Fruit fly (Drosophila melanogaster): ENCODE measurements around the gene Saf6.
A peak's percentile ranks its signal among the peaks of the same experiment; 100 is the strongest.

Gene Saf6

DNA sequence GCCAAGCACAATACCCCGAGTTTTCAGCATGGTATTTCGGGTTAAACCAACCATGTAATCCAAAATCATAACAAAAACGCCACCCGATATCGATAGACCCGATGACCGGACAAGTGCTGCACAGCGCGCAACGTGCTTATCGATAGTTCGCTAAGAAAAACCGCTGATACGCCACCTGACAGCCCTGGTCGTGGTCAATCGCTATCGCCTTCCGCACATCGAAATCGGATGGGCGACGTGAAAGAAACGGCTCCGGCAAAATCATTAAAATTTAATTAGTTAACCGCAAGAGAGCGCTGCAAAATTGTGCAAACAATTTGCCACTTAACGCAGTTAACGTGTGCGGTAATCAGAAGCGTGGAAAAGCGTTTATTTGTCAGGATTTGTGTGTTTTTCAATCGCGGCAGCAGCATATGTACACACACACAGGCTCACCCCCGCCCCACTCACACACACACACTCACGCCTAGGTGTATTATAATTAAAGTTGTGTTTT is 10.1 kb upstream of the Saf6 start, which contains the start of the genes CG3862 and dock (continued):
- TF ChIP-seq CG4854 (GFP tag; optimal IDR thresholded peaks at IDR 0.05) (peak; percentile 40), CG14710 (tag; optimal IDR thresholded peaks at IDR 0.05) (peak; percentile 70), CG15479 (GFP tag; optimal IDR thresholded peaks at IDR 0.05) (peak; percentile 15), corto (GFP tag; optimal IDR thresholded peaks at IDR 0.05) (no peak), CG18476 (GFP tag; optimal IDR thresholded peaks at IDR 0.05) (no peak), Aef1 (GFP tag; IDR thresholded peaks at IDR 0.05) (peak; percentile 33; the same call in 2 of the 3 replicates), MESR4 (GFP tag; optimal IDR thresholded peaks at IDR 0.05) (peak; percentile 96), CG16779 (GFP tag; IDR thresholded peaks at IDR 0.05) (no peak), Mrtf (GFP tag; IDR thresholded peaks at IDR 0.05) (0 out of 3 replicates have a peak, but pooled peaks have one; percentile 16), CG12219 (GFP tag; optimal IDR thresholded peaks at IDR 0.05) (no peak), HHEX (GFP tag; optimal IDR thresholded peaks at IDR 0.05) (no peak), CG12236 (GFP tag; optimal IDR thresholded peaks at IDR 0.05) (no peak), Dll (GFP tag; IDR thresholded peaks at IDR 0.05; ENCODE audit: partially characterized antibody) (peak; percentile 88), tll (GFP tag; optimal IDR thresholded peaks at IDR 0.05) (no peak), CG8388 (GFP tag; optimal IDR thresholded peaks at IDR 0.05) (no peak), CG10462 (GFP tag; optimal IDR thresholded peaks at IDR 0.05) (no peak), unc-4 (GFP tag; IDR thresholded peaks at IDR 0.05; ENCODE audit: partially characterized antibody) (peak; percentile 95), disco-r (GFP tag; optimal IDR thresholded peaks at IDR 0.05) (no peak), CG10979 (tag; optimal IDR thresholded peaks at IDR 0.05) (peak; percentile 43), gce (GFP tag; IDR thresholded peaks at IDR 0.05) (no peak), GATAe (GFP tag; conservative IDR thresholded peaks at IDR 0.05) (no peak), gsb-n (tag; optimal IDR thresholded peaks at IDR 0.05) (peak; percentile 19), Myb (GFP tag; optimal IDR thresholded peaks at IDR 0.05) (peak; percentile 76), CG31365 (tag; optimal IDR thresholded peaks at IDR 0.05) (no peak), CG13894 (tag; optimal IDR thresholded peaks at IDR 0.05) (peak; percentile 37), CG12391 (tag; optimal IDR thresholded peaks at IDR 0.05) (peak; percentile 51), fd96Cb (tag; optimal IDR thresholded peaks at IDR 0.05) (no peak), Dbx (GFP tag; IDR thresholded peaks at IDR 0.05) (peak; percentile 69), seq (GFP tag; IDR thresholded peaks at IDR 0.05) (no peak), CG13624 (GFP tag; optimal IDR thresholded peaks at IDR 0.05) (peak; percentile 76), chinmo (GFP tag; IDR thresholded peaks at IDR 0.05; ENCODE audit: partially characterized antibody) (peak; percentile 88; the same call in 3 of the 4 replicates), wek (GFP tag; optimal IDR thresholded peaks at IDR 0.05) (peak; percentile 1), jumu (GFP tag; optimal IDR thresholded peaks at IDR 0.05) (peak; percentile 64), CG7556 (GFP tag; optimal IDR thresholded peaks at IDR 0.05) (peak; percentile 47), CG9609 (GFP tag; optimal IDR thresholded peaks at IDR 0.05) (peak; percentile 4), pb (GFP tag; optimal IDR thresholded peaks at IDR 0.05) (peak; percentile 48), CG6683 (GFP tag; optimal IDR thresholded peaks at IDR 0.05) (peak; percentile 29), CG8478 (optimal IDR thresholded peaks at IDR 0.05) (no peak), CG6689 (GFP tag; IDR thresholded peaks at IDR 0.05) (no peak), CG2116 (GFP tag; optimal IDR thresholded peaks at IDR 0.05) (peak; percentile 88), Oaz (GFP tag; IDR thresholded peaks at IDR 0.05) (no peak), NFAT (GFP tag; IDR thresholded peaks at IDR 0.05) (peak; percentile 79; the same call in 1 of the 2 replicates), CG1603 (tag; optimal IDR thresholded peaks at IDR 0.05) (peak; percentile 78), CG9817 (tag; optimal IDR thresholded peaks at IDR 0.05) (peak; percentile 28), Med (GFP tag) (peak; percentile 97), Vsx1 (GFP tag; optimal IDR thresholded peaks at IDR 0.05) (no peak), CG11723 (GFP tag; optimal IDR thresholded peaks at IDR 0.05) (no peak), CG10431 (GFP tag; optimal IDR thresholded peaks at IDR 0.05) (peak; percentile 38), NC2α (GFP tag; optimal IDR thresholded peaks at IDR 0.05) (peak; percentile 26), CG17186 (GFP tag; optimal IDR thresholded peaks at IDR 0.05) (peak; percentile 97)
